Fruit fly (Drosophila melanogaster): ENCODE data around the gene CG43779.
A peak's percentile ranks its signal among the peaks of the same experiment; 100 is the strongest.

Gene CG43779

DNA sequence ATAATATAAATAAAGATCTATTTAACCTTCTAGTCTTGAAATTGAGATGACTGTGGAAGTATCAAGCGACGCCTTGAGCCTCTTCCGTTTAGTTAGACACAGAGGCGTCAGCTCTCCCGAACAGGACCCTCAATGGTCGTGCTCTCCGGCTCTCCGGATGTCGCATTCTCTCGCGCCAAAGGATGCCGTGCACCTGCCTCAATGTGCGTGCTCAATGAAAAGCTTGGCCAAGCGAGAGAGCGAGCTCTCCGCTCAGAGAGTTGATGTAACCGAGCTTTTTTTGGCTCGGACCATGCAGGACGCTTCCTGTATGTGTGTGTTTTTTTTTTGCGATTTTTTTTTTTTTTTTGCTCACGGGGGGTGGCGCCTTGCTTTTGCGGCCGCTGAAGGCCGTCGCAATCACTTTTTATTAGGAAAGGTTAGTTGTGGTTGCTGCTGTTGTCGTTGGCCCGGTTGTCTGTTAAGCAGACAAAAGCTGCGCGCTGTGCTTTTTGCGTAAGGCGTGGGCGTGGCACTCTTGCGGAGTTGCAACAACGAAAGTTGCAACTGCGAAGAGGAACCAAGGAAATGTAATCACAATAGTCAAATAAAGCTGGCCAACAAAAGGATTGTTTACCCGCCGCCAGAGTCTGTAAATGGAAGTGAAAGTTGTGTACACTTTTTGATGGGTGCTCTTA, 25.5 kb upstream of the CG43779 start:
- TF ChIP-seq eg (GFP tag; IDR thresholded peaks at IDR 0.05), result no peak
- TF ChIP-seq CG16779 (tag; optimal IDR thresholded peaks at IDR 0.05), result peak; percentile 15
- 0 out of 3 replicates have a peak, but pooled peaks have one; percentile 24 for TF ChIP-seq CG8119 (GFP tag; IDR thresholded peaks at IDR 0.05)

DNA sequence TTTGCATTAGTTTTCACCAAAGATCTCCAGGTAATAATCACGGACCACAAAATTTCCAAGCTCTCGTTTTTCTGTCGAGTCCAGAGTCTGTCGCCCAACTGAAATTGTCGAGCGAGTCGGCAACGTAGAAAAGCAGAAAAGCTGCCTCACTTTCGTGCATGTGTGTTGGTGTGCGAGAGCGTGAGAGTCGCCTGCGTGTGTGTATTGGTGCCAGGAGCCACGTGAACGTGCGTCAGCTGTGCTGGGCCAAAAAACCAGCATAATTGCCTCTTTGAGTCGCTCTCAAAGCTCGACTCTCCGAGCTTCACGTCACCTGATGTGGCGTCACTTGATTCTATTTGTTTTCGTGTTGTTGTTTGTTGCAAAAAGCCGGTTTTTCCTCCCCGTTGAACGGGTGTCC, 24.5 kb upstream of the CG43779 start, which contains the start of gene hbt:
hbt (minus strand) TSS at position 101 of the 400 bp plus-strand sequence.
- TF ChIP-seq CG32006 (GFP tag; optimal IDR thresholded peaks at IDR 0.05) (no peak), CG34406 (GFP tag; optimal IDR thresholded peaks at IDR 0.05) (no peak), fd59A (GFP tag; optimal IDR thresholded peaks at IDR 0.05) (no peak), CG9139 (GFP tag; optimal IDR thresholded peaks at IDR 0.05) (no peak)

DNA sequence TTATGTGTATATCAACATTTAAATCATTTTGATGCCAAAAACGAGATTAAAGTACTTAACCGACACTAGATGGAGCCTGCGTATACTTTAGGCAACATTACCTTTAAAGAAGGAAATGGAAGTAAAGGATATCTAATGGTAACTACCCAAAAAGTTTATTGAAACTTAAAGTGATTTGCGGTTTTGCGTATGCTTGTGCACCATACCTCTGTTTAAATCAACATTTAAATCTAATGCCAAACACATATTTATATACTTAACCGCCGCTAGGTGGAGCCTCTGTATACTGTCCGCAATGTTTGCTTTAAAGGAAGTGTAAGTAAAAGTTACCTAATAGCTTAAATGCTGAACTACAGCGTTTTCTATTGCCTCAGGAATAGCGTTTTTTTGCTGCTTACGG, 19.3 kb upstream of the CG43779 start:
- no peak for TF ChIP-seq CG10631 (GFP tag; optimal IDR thresholded peaks at IDR 0.05)
- TF ChIP-seq CG3032 (tag; optimal IDR thresholded peaks at IDR 0.05), result no peak
- TF ChIP-seq CG16779 (tag; optimal IDR thresholded peaks at IDR 0.05), result no peak
- no peak for TF ChIP-seq Ets96B (tag; optimal IDR thresholded peaks at IDR 0.05)
- TF ChIP-seq esn (GFP tag; optimal IDR thresholded peaks at IDR 0.05), result no peak
- TF ChIP-seq CG6163 (GFP tag; IDR thresholded peaks at IDR 0.05), result no peak
- no peak for TF ChIP-seq Eip78C (GFP tag)
- no peak for TF ChIP-seq topi (GFP tag; optimal IDR thresholded peaks at IDR 0.05)
- no peak for TF ChIP-seq CG3919 (GFP tag; optimal IDR thresholded peaks at IDR 0.05)
- no peak for TF ChIP-seq Hr39 (GFP tag; optimal IDR thresholded peaks at IDR 0.05)
- TF ChIP-seq Sox15 (GFP tag; optimal IDR thresholded peaks at IDR 0.05), result no peak
- no peak for TF ChIP-seq pdm3 (GFP tag; optimal IDR thresholded peaks at IDR 0.05)
- TF ChIP-seq CG10669 (GFP tag; optimal IDR thresholded peaks at IDR 0.05), result no peak
- TF ChIP-seq salr (GFP tag; optimal IDR thresholded peaks at IDR 0.05), result no peak
- no peak for TF ChIP-seq Gug (GFP tag; IDR thresholded peaks at IDR 0.05)
- no peak for TF ChIP-seq svp (GFP tag)
- TF ChIP-seq Sox102F (GFP tag; optimal IDR thresholded peaks at IDR 0.05), result no peak
- TF ChIP-seq cyc (GFP tag; optimal IDR thresholded peaks at IDR 0.05), result no peak
- TF ChIP-seq dac (GFP tag; optimal IDR thresholded peaks at IDR 0.05), result no peak

DNA sequence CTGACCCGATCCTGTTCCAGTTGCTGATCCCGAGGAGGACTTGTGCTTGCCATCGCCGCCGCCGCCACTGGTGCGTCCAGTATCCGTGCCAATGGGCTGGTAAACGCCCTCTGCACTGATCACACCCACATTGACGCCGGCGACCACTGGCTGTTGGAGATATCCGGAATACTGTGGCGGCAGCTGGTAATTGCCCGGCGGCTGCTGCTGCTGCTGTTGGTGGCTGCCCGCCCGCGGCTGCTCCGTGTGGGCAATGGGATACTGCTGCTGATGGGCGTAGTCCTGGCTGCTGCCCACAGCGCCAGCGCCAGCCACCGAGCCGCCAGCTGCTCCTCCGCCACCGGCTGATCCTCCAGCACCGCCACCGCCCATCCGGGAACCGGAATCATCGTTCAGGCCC, 1.6 kb downstream of the CG43779 start:
- TF ChIP-seq net (GFP tag; optimal IDR thresholded peaks at IDR 0.05) (no peak), CG8632 (GFP tag; optimal IDR thresholded peaks at IDR 0.05) (no peak), Sox102F (GFP tag; optimal IDR thresholded peaks at IDR 0.05) (no peak), svp (GFP tag) (no peak), CG6792 (GFP tag; optimal IDR thresholded peaks at IDR 0.05) (no peak), Eip93F (GFP tag; optimal IDR thresholded peaks at IDR 0.05) (no peak)

DNA sequence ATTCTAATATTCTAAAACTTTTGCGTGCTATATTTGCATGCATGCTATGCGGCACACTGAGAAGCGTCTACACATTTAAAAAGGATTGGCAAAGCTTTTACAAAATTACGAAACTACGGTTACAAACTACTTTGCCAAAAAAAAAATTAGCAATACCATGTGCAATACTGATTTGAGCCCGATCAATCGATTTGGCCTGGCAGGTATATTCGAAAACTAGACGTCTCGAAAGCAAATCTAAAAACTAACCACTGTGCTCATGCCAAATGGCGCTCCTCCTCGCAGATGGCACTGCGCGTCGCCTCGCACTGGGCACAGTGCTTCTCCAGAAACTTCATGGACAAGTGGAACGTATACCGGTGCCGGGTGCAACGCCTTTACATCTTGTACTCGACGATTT, 2.1 kb downstream of the CG43779 start, which contains the start of gene CG16825:
CG16825 (plus strand) TSS at position 301 of the 400 bp plus-strand sequence.
- no peak for TF ChIP-seq CG11762 (GFP tag; optimal IDR thresholded peaks at IDR 0.05; ENCODE audit: insufficient read depth)
- no peak for TF ChIP-seq CG6276 (GFP tag; optimal IDR thresholded peaks at IDR 0.05)
- no peak for TF ChIP-seq Smox (GFP tag; optimal IDR thresholded peaks at IDR 0.05)

DNA sequence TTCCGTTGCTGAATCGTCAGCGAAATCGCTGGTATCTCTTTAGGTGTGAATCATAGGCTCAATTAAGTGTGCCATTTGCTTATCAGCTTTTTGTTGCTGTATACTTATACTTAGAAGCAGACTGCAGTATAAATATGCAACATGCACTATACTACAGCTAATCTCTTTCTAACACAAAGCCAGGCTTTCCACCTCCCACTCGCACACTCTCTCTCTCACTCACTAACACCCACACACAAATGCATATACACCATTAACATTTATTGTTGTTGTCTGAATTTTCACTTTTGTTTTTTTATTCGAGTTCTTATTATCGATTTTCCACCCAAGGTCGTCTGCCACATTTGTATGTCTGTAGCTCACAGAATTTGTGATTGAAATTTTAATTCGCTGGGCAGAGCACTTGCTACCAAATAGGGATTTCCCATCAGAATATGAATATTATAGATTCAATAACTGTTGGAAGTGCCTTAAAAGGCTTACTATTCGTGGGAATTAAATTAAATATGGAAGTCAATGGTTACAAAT, 9.8 kb downstream of the CG43779 start:
- TF ChIP-seq spab (GFP tag; optimal IDR thresholded peaks at IDR 0.05) (no peak), CG6163 (GFP tag; IDR thresholded peaks at IDR 0.05) (no peak), net (GFP tag; optimal IDR thresholded peaks at IDR 0.05) (no peak), CG34406 (GFP tag; optimal IDR thresholded peaks at IDR 0.05) (no peak), dac (GFP tag; optimal IDR thresholded peaks at IDR 0.05) (no peak), CG31627 (GFP tag; optimal IDR thresholded peaks at IDR 0.05) (no peak), CG6792 (GFP tag; optimal IDR thresholded peaks at IDR 0.05) (no peak), lz (GFP tag; optimal IDR thresholded peaks at IDR 0.05) (no peak), CG32006 (GFP tag; optimal IDR thresholded peaks at IDR 0.05) (no peak)

Data from whole organism, prepupa.